Fruit fly (Drosophila melanogaster): ENCODE results near the gene endos.

dm6 chr3L:14055815-14056516 lies 24.5 kb upstream of the endos start:
- no peak for TF ChIP-seq insv (optimal IDR thresholded peaks at IDR 0.05)
- TF ChIP-seq Sin3A (optimal IDR thresholded peaks at IDR 0.05) = no peak
- no peak for TF ChIP-seq h (optimal IDR thresholded peaks at IDR 0.05)
- TF ChIP-seq ttk (optimal IDR thresholded peaks at IDR 0.05) = no peak
- no peak for TF ChIP-seq psq (optimal IDR thresholded peaks at IDR 0.05)
- TF ChIP-seq Myc (optimal IDR thresholded peaks at IDR 0.05) = no peak

All from Kc167 (cell line).